Worm (Caenorhabditis elegans) whole organism, midembryonic: ENCODE data around the gene K02A6.2.

Experiments used
- cog-1 ChIP-seq: sonication (generic microtip); optimal IDR thresholded peaks from 2 replicates; lab custom pipeline; 2016; ENCODE audit warnings: missing genetic modification characterization, missing compliant biosample characterization
- flt-1 ChIP-seq: fragments of 200-800 bp; sonication (Bioruptor generic); IDR thresholded peaks from 2 replicates; pipeline ENCODE4 v1.3.6; 2022; ENCODE audit warnings: missing genetic modification characterization, missing compliant biosample characterization
- ztf-29 ChIP-seq: fragments of 200-800 bp; sonication (Bioruptor generic); IDR thresholded peaks from 2 replicates; pipeline ENCODE4 v1.3.6; 2022; ENCODE audit warnings: missing genetic modification reagents, missing genetic modification characterization, missing compliant biosample characterization

DNA sequence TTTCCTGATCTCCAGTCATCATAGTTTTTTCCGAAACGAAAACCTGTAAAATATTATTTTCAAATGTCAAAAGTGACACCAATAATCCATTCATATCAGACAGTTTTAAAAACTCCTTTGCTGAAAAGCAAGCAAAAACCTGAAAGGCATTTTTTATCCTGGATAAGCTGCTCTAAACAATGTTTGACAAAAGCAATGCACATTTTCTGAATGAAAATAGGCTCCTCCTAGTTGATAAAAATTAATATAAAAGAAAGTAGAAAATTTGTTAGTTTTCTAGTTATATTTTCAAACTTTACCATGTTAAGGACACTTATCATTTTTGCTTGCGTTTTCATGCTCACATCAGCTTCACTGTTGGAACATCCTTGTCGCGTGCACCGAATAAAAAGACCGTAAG lies 5.4 kb downstream of the K02A6.2 start, which contains the start of gene K02A6.1:
- TF ChIP-seq cog-1 (tag; lab: Kevin White, UChicago) = no peak
- TF ChIP-seq flt-1 (GFP tag; lab: Robert Waterston, UW) = no peak
- TF ChIP-seq ztf-29 (GFP tag; lab: Robert Waterston, UW) = no peak
